Worm (Caenorhabditis elegans) whole organism, midembryonic: ENCODE data around the gene btf-1.

ENCODE experiments used
- T22C8.4 ChIP-seq: fragments of 200-800 bp; sonication (Bioruptor generic); IDR thresholded peaks from 2 replicates; pipeline ENCODE4 v1.3.6; 2022; ENCODE audit warnings: missing genetic modification characterization, missing compliant biosample characterization
- cog-1 ChIP-seq: sonication (generic microtip); optimal IDR thresholded peaks from 2 replicates; lab custom pipeline; 2016; ENCODE audit warnings: missing genetic modification characterization, missing compliant biosample characterization
- flt-1 ChIP-seq: fragments of 200-800 bp; sonication (Bioruptor generic); IDR thresholded peaks from 2 replicates; pipeline ENCODE4 v1.3.6; 2022; ENCODE audit warnings: missing genetic modification characterization, missing compliant biosample characterization
- tab-1 ChIP-seq: fragments of 200-800 bp; sonication (Bioruptor generic); IDR thresholded peaks from 2 replicates; pipeline ENCODE4 v1.3.6; 2022; ENCODE audit warnings: missing genetic modification characterization, missing compliant biosample characterization
- ztf-23 ChIP-seq: fragments of 200-800 bp; sonication (Bioruptor generic); IDR thresholded peaks from 2 replicates; pipeline ENCODE4 v1.3.6; 2022; ENCODE audit warnings: missing genetic modification reagents, missing genetic modification characterization, missing compliant biosample characterization
- ztf-29 ChIP-seq: fragments of 200-800 bp; sonication (Bioruptor generic); IDR thresholded peaks from 2 replicates; pipeline ENCODE4 v1.3.6; 2022; ENCODE audit warnings: missing genetic modification reagents, missing genetic modification characterization, missing compliant biosample characterization

ce11 chrII:13195163-13195562, 4.8 kb upstream of the btf-1 start, which contains the start of gene lec-1:
- TF ChIP-seq T22C8.4 = no peak
- no peak for TF ChIP-seq flt-1
- peak; percentile 71 for TF ChIP-seq cog-1
- TF ChIP-seq ztf-23 = no peak
- no peak for TF ChIP-seq ztf-29 (GFP tag; lab: Robert Waterston, UW)
- no peak for TF ChIP-seq tab-1 (GFP tag; lab: Robert Waterston, UW)
